Fruit fly (Drosophila melanogaster): Measurements from ENCODE around the gene beat-VII.

beat-VII gene

DNA sequence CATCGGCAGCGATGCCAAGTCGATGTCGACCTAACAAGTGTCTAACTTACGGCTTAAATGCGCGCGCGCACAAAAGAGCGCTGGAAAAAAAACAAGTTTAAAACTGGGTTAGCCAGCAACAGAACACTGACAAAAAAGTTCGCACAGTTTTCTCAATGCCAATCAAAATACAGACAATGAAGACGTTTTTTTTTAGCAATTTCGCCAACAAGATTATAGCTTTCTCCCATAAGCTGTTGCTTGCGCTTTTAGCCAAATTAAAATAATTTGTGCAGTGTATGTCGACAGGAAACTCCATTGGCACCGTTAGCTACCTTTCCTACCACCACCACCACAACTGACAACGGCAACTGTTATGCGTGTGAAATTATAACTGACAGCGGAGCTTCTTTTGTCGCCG is 27.2 kb downstream of the beat-VII start (continued):
- peak; percentile 77 for TF ChIP-seq dysf (GFP tag; IDR thresholded peaks at IDR 0.05)
- no peak for TF ChIP-seq Stat92E (GFP tag; optimal IDR thresholded peaks at IDR 0.05)
- TF ChIP-seq ato (GFP tag; IDR thresholded peaks at IDR 0.05; ENCODE audit: partially characterized antibody): no peak
- peak; percentile 38 for TF ChIP-seq slp2 (GFP tag; optimal IDR thresholded peaks at IDR 0.05)
- 0 out of 3 replicates have a peak, but pooled peaks have one; percentile 44 for TF ChIP-seq CG3726 (GFP tag; IDR thresholded peaks at IDR 0.05)
- peak; percentile 66 for TF ChIP-seq CG30403 (GFP tag; optimal IDR thresholded peaks at IDR 0.05)
- TF ChIP-seq en (GFP tag; optimal IDR thresholded peaks at IDR 0.05): peak; percentile 7
- no peak for TF ChIP-seq ro (GFP tag; IDR thresholded peaks at IDR 0.05)
- no peak for TF ChIP-seq amos (GFP tag; IDR thresholded peaks at IDR 0.05; ENCODE audit: partially characterized antibody)
- peak; percentile 18 for TF ChIP-seq Side (GFP tag; optimal IDR thresholded peaks at IDR 0.05)
- no peak for TF ChIP-seq CG13123 (GFP tag; optimal IDR thresholded peaks at IDR 0.05)
- no peak for TF ChIP-seq CG8290 (GFP tag; optimal IDR thresholded peaks at IDR 0.05)
- TF ChIP-seq CG8290 (tag; optimal IDR thresholded peaks at IDR 0.05): no peak
- no peak for TF ChIP-seq CG31365 (tag; optimal IDR thresholded peaks at IDR 0.05)
- TF ChIP-seq abd-A (tag; optimal IDR thresholded peaks at IDR 0.05): no peak
- no peak for TF ChIP-seq Blimp-1 (GFP tag; optimal IDR thresholded peaks at IDR 0.05)
- TF ChIP-seq ase (GFP tag; IDR thresholded peaks at IDR 0.05): peak; percentile 44; the same call in 2 of the 3 replicates
- no peak for TF ChIP-seq cas (GFP tag; IDR thresholded peaks at IDR 0.05)
- peak; percentile 19 for TF ChIP-seq Mes4 (GFP tag; optimal IDR thresholded peaks at IDR 0.05)
- peak; percentile 10 to 25 for TF ChIP-seq chif (GFP tag; optimal IDR thresholded peaks at IDR 0.05)
- peak; percentile 51 for TF ChIP-seq cwo (GFP tag; optimal IDR thresholded peaks at IDR 0.05)
- TF ChIP-seq CG9932 (GFP tag; IDR thresholded peaks at IDR 0.05): peak; percentile 52
- TF ChIP-seq Oli (tag; optimal IDR thresholded peaks at IDR 0.05): peak; percentile 63
- TF ChIP-seq wek (GFP tag; optimal IDR thresholded peaks at IDR 0.05): no peak
- no peak for TF ChIP-seq CG18011 (GFP tag; optimal IDR thresholded peaks at IDR 0.05)
- no peak for TF ChIP-seq CG7928 (GFP tag; optimal IDR thresholded peaks at IDR 0.05)
- peak; percentile 37 for TF ChIP-seq CG13424 (tag; optimal IDR thresholded peaks at IDR 0.05)
- TF ChIP-seq ssp (GFP tag; IDR thresholded peaks at IDR 0.05): no peak
- no peak for TF ChIP-seq stwl (tag; optimal IDR thresholded peaks at IDR 0.05)
- peak; percentile 71 for TF ChIP-seq esg (GFP tag; conservative IDR thresholded peaks at IDR 0.05)
- no peak for TF ChIP-seq zen (tag; optimal IDR thresholded peaks at IDR 0.05)
- no peak; the same call in 2 of the 3 replicates for TF ChIP-seq sr (GFP tag; IDR thresholded peaks at IDR 0.05)
- TF ChIP-seq CG17802 (tag; optimal IDR thresholded peaks at IDR 0.05): no peak
- no peak for TF ChIP-seq lola (GFP tag; optimal IDR thresholded peaks at IDR 0.05)
- peak; percentile 70 for TF ChIP-seq Hmr (GFP tag; optimal IDR thresholded peaks at IDR 0.05)
- no peak for TF ChIP-seq cg (GFP tag; optimal IDR thresholded peaks at IDR 0.05)
- TF ChIP-seq wdn (GFP tag; IDR thresholded peaks at IDR 0.05): 0 out of 2 replicates have a peak, but pooled peaks have one; percentile 18
- TF ChIP-seq NC2α (GFP tag; optimal IDR thresholded peaks at IDR 0.05): peak; percentile 7
- peak in 1 of 2 experiments; percentile 77 for TF ChIP-seq Hr51 (GFP tag; optimal IDR thresholded peaks at IDR 0.05)
- no peak for TF ChIP-seq CG33557 (GFP tag; optimal IDR thresholded peaks at IDR 0.05)
- no peak for TF ChIP-seq TFAM (GFP tag; optimal IDR thresholded peaks at IDR 0.05)
- peak; percentile 27 for TF ChIP-seq run (tag; optimal IDR thresholded peaks at IDR 0.05)
- no peak for TF ChIP-seq ara (GFP tag; IDR thresholded peaks at IDR 0.05)
- peak; percentile 44 for TF ChIP-seq HLH54F (GFP tag; optimal IDR thresholded peaks at IDR 0.05)
- TF ChIP-seq HmgD (GFP tag; optimal IDR thresholded peaks at IDR 0.05): no peak
- TF ChIP-seq Hr3 (GFP tag; optimal IDR thresholded peaks at IDR 0.05): peak; percentile 25
- TF ChIP-seq chm (GFP tag; IDR thresholded peaks at IDR 0.05): peak; percentile 18; the same call in 1 of the 2 replicates
- no peak for TF ChIP-seq prd (optimal IDR thresholded peaks at IDR 0.05)
- TF ChIP-seq prd (GFP tag; IDR thresholded peaks at IDR 0.05): peak; percentile 62; the same call in 2 of the 3 replicates
- TF ChIP-seq emc (GFP tag; optimal IDR thresholded peaks at IDR 0.05): no peak
- TF ChIP-seq Mrtf (GFP tag; IDR thresholded peaks at IDR 0.05): peak; percentile 64; the same call in 2 of the 3 replicates
